Worm (Caenorhabditis elegans): ENCODE results near the gene E02C12.19.

Gene E02C12.19

ce11 chrV:9338452-9338851, 37.9 kb downstream of the E02C12.19 start (continued):
- TF ChIP-seq nhr-76 (tag; optimal IDR thresholded peaks at IDR 0.05): no peak
- TF ChIP-seq unc-39 (tag; optimal IDR thresholded peaks at IDR 0.05): no peak
- no peak for TF ChIP-seq nhr-41 (GFP tag; IDR thresholded peaks at IDR 0.05)
- TF ChIP-seq fkh-10 (GFP tag; optimal IDR thresholded peaks at IDR 0.05): no peak
- TF ChIP-seq Y48G9A.11 (GFP tag; IDR thresholded peaks at IDR 0.05): no peak
- no peak for TF ChIP-seq nhr-10 (tag; optimal IDR thresholded peaks at IDR 0.05)
- no peak for TF ChIP-seq madf-5 (GFP tag; IDR thresholded peaks at IDR 0.05)
- TF ChIP-seq aly-2 (tag; optimal IDR thresholded peaks at IDR 0.05): no peak
- no peak for TF ChIP-seq pha-4 (GFP tag; IDR thresholded peaks at IDR 0.05)
- no peak for TF ChIP-seq pha-4 (tag; optimal IDR thresholded peaks at IDR 0.05)

ce11 chrV:9336462-9336861, 39.9 kb downstream of the E02C12.19 start, which contains the start of gene coq-6:
Gene coq-6 (plus strand): TSS chrV:9336762.
- TF ChIP-seq ceh-32 (tag; optimal IDR thresholded peaks at IDR 0.05; ENCODE audit: poor library complexity) (no peak), aha-1 (tag) (peak; percentile 69), ceh-82 (tag; optimal IDR thresholded peaks at IDR 0.05) (no peak), zip-11 (GFP tag; IDR thresholded peaks at IDR 0.05) (no peak), lin-15B (tag; optimal IDR thresholded peaks at IDR 0.05) (no peak), Y5F2A.4 (GFP tag; optimal IDR thresholded peaks at IDR 0.05) (no peak)

- TF ChIP-seq hlh-11 (tag; optimal IDR thresholded peaks at IDR 0.05): peak; percentile 29
- TF ChIP-seq dve-1 (tag; optimal IDR thresholded peaks at IDR 0.05; ENCODE audit: insufficient read depth): peak; percentile 8
- TF ChIP-seq zag-1 (tag; optimal IDR thresholded peaks at IDR 0.05): no peak
- no peak for TF ChIP-seq cey-2 (tag; optimal IDR thresholded peaks at IDR 0.05; ENCODE audit: borderline replicate concordance, insufficient read depth)
- no peak for TF ChIP-seq lin-13 (GFP tag; optimal IDR thresholded peaks at IDR 0.05)
- TF ChIP-seq ceh-44 (GFP tag; IDR thresholded peaks at IDR 0.05): no peak
- no peak for TF ChIP-seq zfp-2 (tag; optimal IDR thresholded peaks at IDR 0.05)
- TF ChIP-seq T20F7.1 (GFP tag; optimal IDR thresholded peaks at IDR 0.05): peak; percentile 85
- no peak for TF ChIP-seq lin-29 (GFP tag; IDR thresholded peaks at IDR 0.05)
- no peak for TF ChIP-seq ZK546.5 (tag; optimal IDR thresholded peaks at IDR 0.05)
- TF ChIP-seq unc-62 (GFP tag; optimal IDR thresholded peaks at IDR 0.05 in 1 of 2): peak in 1 of 2 experiments; percentile 30
- no peak for TF ChIP-seq unc-62 (tag; optimal IDR thresholded peaks at IDR 0.05)
- peak; percentile 14 for TF ChIP-seq hlh-30 (tag; optimal IDR thresholded peaks at IDR 0.05; ENCODE audit: insufficient read depth)
- no peak for TF ChIP-seq nhr-76 (tag; optimal IDR thresholded peaks at IDR 0.05)
- TF ChIP-seq tra-1 (GFP tag; IDR thresholded peaks at IDR 0.05): 0 out of 2 replicates have a peak, but pooled peaks have one; percentile 35
- no peak for TF ChIP-seq rbr-2 (tag; optimal IDR thresholded peaks at IDR 0.05)
- TF ChIP-seq ceh-20 (GFP tag; IDR thresholded peaks at IDR 0.05): peak; percentile 62; the same call in 1 of the 2 replicates
- no peak for TF ChIP-seq mxl-2 (GFP tag; conservative IDR thresholded peaks at IDR 0.05)
- no peak for TF ChIP-seq nhr-11 (tag; optimal IDR thresholded peaks at IDR 0.05)
- TF ChIP-seq nhr-28 (tag; optimal IDR thresholded peaks at IDR 0.05): peak; percentile 4
- no peak for TF ChIP-seq daf-16 (GFP tag; optimal IDR thresholded peaks at IDR 0.05)
- peak; percentile 20 for TF ChIP-seq daf-16 (tag; optimal IDR thresholded peaks at IDR 0.05)
- TF ChIP-seq dmd-9 (GFP tag; IDR thresholded peaks at IDR 0.05): no peak
- TF ChIP-seq snpc-1.2 (GFP tag; IDR thresholded peaks at IDR 0.05): no peak
- TF ChIP-seq mdl-1 (tag; optimal IDR thresholded peaks at IDR 0.05): no peak
- TF ChIP-seq spr-1 (tag; optimal IDR thresholded peaks at IDR 0.05): no peak
- no peak for TF ChIP-seq nhr-102 (tag; optimal IDR thresholded peaks at IDR 0.05)
- no peak for TF ChIP-seq attf-4 (tag; optimal IDR thresholded peaks at IDR 0.05)
- no peak for TF ChIP-seq dmd-8 (GFP tag; IDR thresholded peaks at IDR 0.05)
- no peak for TF ChIP-seq madf-5 (GFP tag; IDR thresholded peaks at IDR 0.05)
- TF ChIP-seq dmd-6 (GFP tag; IDR thresholded peaks at IDR 0.05): peak; percentile 75
Measured at ce11 chrV:9334216-9334615, 42.1 kb downstream of the E02C12.19 start, which contains the start of gene ucp-4. Gene ucp-4 (plus strand): TSS chrV:9334298.

Data from whole organism, L4 larva.